Fruit fly (Drosophila melanogaster) whole organism: Measurements from ENCODE around the gene bru1.

Experiments
- CG8478 ChIP-seq: fragments of >200 bp; optimal IDR thresholded peaks from 2 replicates; lab custom pipeline; 2018; ENCODE audit warnings: inconsistent platforms
- Dll ChIP-seq: fragments of >200 bp; optimal IDR thresholded peaks from 2 replicates; lab custom pipeline; 2017
- EcR ChIP-seq, 2 experiments: fragments of >200 bp; optimal IDR thresholded peaks; 2 replicates each; lab custom pipeline; 2017; ENCODE audit warnings: missing biosample characterization in 2 of 2, missing genetic modification characterization in 2 of 2, missing genetic modification reagents in 2 of 2
- pan ChIP-seq: fragments of >200 bp; optimal IDR thresholded peaks from 2 replicates; lab custom pipeline; 2017
- psq ChIP-seq: fragments of >200 bp; optimal IDR thresholded peaks from 2 replicates; lab custom pipeline; 2017

DNA sequence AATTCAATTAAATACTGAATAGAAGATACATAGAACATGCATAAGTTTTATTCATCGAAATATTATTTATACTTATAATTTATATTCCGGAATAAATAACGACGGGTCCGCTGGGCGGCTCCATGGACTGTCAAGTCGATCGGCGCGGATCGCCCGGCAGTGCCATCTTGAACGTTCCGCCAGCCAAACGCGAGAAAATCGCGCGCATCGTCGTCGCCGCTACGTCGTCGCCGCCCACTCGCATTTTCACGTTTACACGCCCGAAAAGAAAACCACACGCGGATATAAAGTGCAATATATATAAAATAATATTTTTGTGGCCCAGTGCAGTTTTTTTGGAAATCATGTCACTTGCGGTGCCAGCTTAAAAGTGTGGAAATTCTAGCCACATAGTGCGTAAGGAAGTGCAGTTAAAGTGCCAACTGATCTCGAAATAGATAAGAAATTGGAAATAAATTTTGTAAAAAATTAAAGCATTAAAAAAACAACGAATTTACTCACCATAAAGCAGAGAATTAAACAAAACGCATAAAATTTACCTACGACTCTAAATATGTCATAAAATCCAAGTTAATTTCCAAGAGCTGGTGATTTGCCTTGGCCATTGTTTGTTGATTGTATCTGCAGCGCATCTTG lies 168.9 kb downstream of the bru1 start, which contains the start of the genes bru2 and CG43813:
- TF ChIP-seq EcR (GFP tag; optimal IDR thresholded peaks at IDR 0.05; lab: Kevin White, UChicago) (no peak), CG8478 (lab: Kevin White, UChicago) (no peak), pan (lab: Kevin White, UChicago) (no peak), psq (lab: Kevin White, UChicago) (no peak), Dll (lab: Kevin White, UChicago) (no peak)
